Fruit fly (Drosophila melanogaster): ENCODE results near the gene Cip4.

DNA sequence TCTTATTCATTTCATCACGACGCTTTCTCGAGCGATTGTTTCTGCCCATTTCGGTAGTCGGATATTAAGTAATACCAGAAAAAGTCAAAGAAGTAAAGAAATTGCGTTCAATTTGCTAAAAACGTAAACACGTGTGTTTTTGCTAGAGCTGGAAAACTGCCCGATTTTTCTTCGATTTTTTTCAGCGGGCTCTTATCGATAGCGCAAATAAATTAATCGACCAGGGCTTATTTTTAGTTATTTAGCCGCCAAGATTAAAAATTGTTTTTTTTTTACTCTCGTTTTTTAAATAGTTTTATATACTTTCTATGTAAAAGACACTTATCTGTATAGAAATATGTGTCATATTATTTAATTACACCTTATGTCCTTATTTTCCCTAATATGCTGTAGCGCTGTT lies 42.0 kb upstream of the Cip4 start, which contains the start of gene CG15019:
- TF ChIP-seq Dll (optimal IDR thresholded peaks at IDR 0.05) (no peak), CG8478 (optimal IDR thresholded peaks at IDR 0.05) (no peak), usp (GFP tag; optimal IDR thresholded peaks at IDR 0.05) (no peak), EcR (GFP tag; optimal IDR thresholded peaks at IDR 0.05) (no peak), pan (optimal IDR thresholded peaks at IDR 0.05) (no peak)
